Worm (Caenorhabditis elegans) whole organism, young adult: ENCODE measurements around the gene Y39A1A.31.

Experiments
- F37B4.10 ChIP-seq: fragments of 200-800 bp; sonication (Bioruptor generic); IDR thresholded peaks from 2 replicates; pipeline ENCODE4 v1.3.6; 2022; ENCODE audit warnings: missing genetic modification characterization, missing compliant biosample characterization
- K11D2.4 ChIP-seq: fragments of 200-800 bp; sonication (Bioruptor generic); IDR thresholded peaks from 2 replicates; pipeline ENCODE4 v1.3.6; 2022; ENCODE audit warnings: missing genetic modification reagents, missing genetic modification characterization, missing compliant biosample characterization
- nfya-2 ChIP-seq: fragments of 200-800 bp; sonication (Bioruptor generic); IDR thresholded peaks from 2 replicates; pipeline ENCODE4 v1.3.6; 2022; ENCODE audit warnings: missing genetic modification reagents, missing genetic modification characterization, missing compliant biosample characterization

DNA sequence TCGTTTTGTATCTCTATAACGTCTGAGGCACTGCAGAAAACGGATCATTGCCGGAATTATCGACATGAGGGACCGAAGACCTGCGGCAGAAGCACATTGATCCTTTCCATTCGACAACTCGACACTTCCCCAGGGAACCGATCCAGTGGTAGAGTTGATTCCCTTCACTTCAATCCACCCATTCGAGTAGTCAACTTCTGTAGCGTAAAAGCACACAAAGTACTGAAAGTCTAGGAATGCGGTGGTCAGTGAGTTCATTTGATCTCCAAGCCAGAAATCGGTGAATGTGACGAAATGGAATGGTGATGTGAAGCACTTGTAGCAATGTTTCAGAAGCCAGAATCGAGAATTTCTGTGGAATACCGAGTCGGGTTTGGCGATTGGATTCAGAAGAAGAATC is 15.5 kb upstream of the Y39A1A.31 start:
- no peak for TF ChIP-seq nfya-2 (GFP tag; lab: Robert Waterston, UW)
- no peak for TF ChIP-seq K11D2.4 (GFP tag; lab: Robert Waterston, UW)
- no peak for TF ChIP-seq F37B4.10 (GFP tag; lab: Robert Waterston, UW)
